Worm (Caenorhabditis elegans) whole organism, L1 larva: ENCODE results near the gene M163.22.

Experiments used
- C16A3.4 ChIP-seq: fragments of 150-350 bp; optimal IDR thresholded peaks from 2 replicates; lab custom pipeline; 2014; ENCODE audit warnings: missing biosample characterization, missing genetic modification characterization
- F16B12.6 ChIP-seq: fragments of 150-350 bp; optimal IDR thresholded peaks from 2 replicates; lab custom pipeline; 2014; ENCODE audit warnings: missing biosample characterization, missing genetic modification characterization
- Y116A8C.19 ChIP-seq: sonication (generic microtip); optimal IDR thresholded peaks from 2 replicates; lab custom pipeline; 2016; ENCODE audit warnings: missing compliant biosample characterization, missing genetic modification characterization, borderline replicate concordance
- alr-1 ChIP-seq: fragments of 200-800 bp; sonication (Bioruptor generic); optimal IDR thresholded peaks from 2 replicates; lab custom pipeline; 2018; ENCODE audit warnings: borderline replicate concordance, mild to moderate bottlenecking, missing genetic modification characterization, missing compliant biosample characterization
- aly-2 ChIP-seq: fragments of 150-350 bp; optimal IDR thresholded peaks from 2 replicates; lab custom pipeline; 2014; ENCODE audit warnings: missing biosample characterization, missing genetic modification characterization
- blmp-1 ChIP-seq: fragments of 150-350 bp; optimal IDR thresholded peaks from 2 replicates; lab custom pipeline; 2014; ENCODE audit warnings: missing biosample characterization, missing genetic modification characterization
- ceh-8 ChIP-seq: fragments of 200-800 bp; sonication (Bioruptor generic); optimal IDR thresholded peaks from 2 replicates; lab custom pipeline; 2018; ENCODE audit warnings: mild to moderate bottlenecking, missing genetic modification characterization, moderate library complexity, missing compliant biosample characterization
- ceh-90 ChIP-seq: sonication (generic microtip); optimal IDR thresholded peaks from 2 replicates; lab custom pipeline; 2016; ENCODE audit warnings: missing genetic modification characterization, missing compliant biosample characterization
- dsc-1 ChIP-seq: sonication (generic microtip); optimal IDR thresholded peaks from 2 replicates; lab custom pipeline; 2016; ENCODE audit warnings: mild to moderate bottlenecking, missing genetic modification characterization, missing compliant biosample characterization
- efl-1 ChIP-seq, 4 experiments: fragments of 150-350 bp; optimal IDR thresholded peaks in 3 of 4; peaks in 1 of 4; 1 replicate in 1 of 4; 2 replicates in 3 of 4; lab custom pipeline; 2014; ENCODE audit warnings: missing biosample characterization in 2 of 4, missing genetic modification characterization in 2 of 4, missing genetic modification reagents in 2 of 4
- elt-2 ChIP-seq: sonication (generic microtip); optimal IDR thresholded peaks from 2 replicates; lab custom pipeline; 2016; ENCODE audit warnings: missing genetic modification characterization, mild to moderate bottlenecking, inconsistent platforms, missing compliant biosample characterization, missing genetic modification reagents
- elt-3 ChIP-seq, 6 experiments: fragments of 150-350 bp in 1 of 6; sonication (generic microtip); optimal IDR thresholded peaks; 2 replicates each; lab custom pipeline; 2017 to 2018; ENCODE audit warnings: missing biosample characterization in 6 of 6, missing genetic modification characterization in 6 of 6, inconsistent platforms in 1 of 6
- ets-5 ChIP-seq: fragments of 200-800 bp; sonication (Bioruptor generic); IDR thresholded peaks from 2 replicates; pipeline ENCODE4 v1.3.6; 2022; ENCODE audit warnings: missing genetic modification characterization, missing compliant biosample characterization
- fkh-10 ChIP-seq: sonication (generic microtip); optimal IDR thresholded peaks from 2 replicates; lab custom pipeline; 2017; ENCODE audit warnings: missing biosample characterization, missing genetic modification reagents, missing genetic modification characterization
- grh-1 ChIP-seq: fragments of 200-800 bp; sonication (Bioruptor generic); IDR thresholded peaks from 2 replicates; pipeline ENCODE4 v1.3.6; 2022; ENCODE audit warnings: missing genetic modification reagents, missing genetic modification characterization, missing compliant biosample characterization
- hpl-2 ChIP-seq: fragments of 150-350 bp; optimal IDR thresholded peaks from 2 replicates; lab custom pipeline; 2014; ENCODE audit warnings: missing biosample characterization, missing genetic modification reagents, missing genetic modification characterization
- isw-1 ChIP-seq: fragments of 200-800 bp; sonication (Bioruptor generic); IDR thresholded peaks from 2 replicates; pipeline ENCODE4 v1.3.6; 2022; ENCODE audit warnings: missing genetic modification characterization, missing compliant biosample characterization
- lin-14 ChIP-seq: fragments of 200-800 bp; sonication (Bioruptor generic); optimal IDR thresholded peaks from 2 replicates; lab custom pipeline; 2018; ENCODE audit warnings: mild to moderate bottlenecking, missing genetic modification characterization, moderate library complexity, missing compliant biosample characterization
- lir-3 ChIP-seq: sonication (generic microtip); optimal IDR thresholded peaks from 2 replicates; lab custom pipeline; 2016; ENCODE audit warnings: mild to moderate bottlenecking, missing genetic modification characterization, moderate library complexity, missing compliant biosample characterization; ENCODE audit not compliant: poor library complexity
- mef-2 ChIP-seq: fragments of 150-350 bp; optimal IDR thresholded peaks from 2 replicates; lab custom pipeline; 2014; ENCODE audit warnings: missing biosample characterization, missing genetic modification characterization
- mep-1 ChIP-seq: fragments of 150-350 bp; optimal IDR thresholded peaks from 2 replicates; lab custom pipeline; 2014; ENCODE audit warnings: missing biosample characterization, missing genetic modification characterization
- nhr-19 ChIP-seq: fragments of 200-800 bp; sonication (Bioruptor generic); conservative IDR thresholded peaks from 2 replicates; pipeline ENCODE4 v1.3.6; 2022; ENCODE audit warnings: missing genetic modification characterization, missing compliant biosample characterization
- nhr-20 ChIP-seq: sonication (generic microtip); optimal IDR thresholded peaks from 2 replicates; lab custom pipeline; 2016; ENCODE audit warnings: mild to moderate bottlenecking, missing genetic modification characterization, missing compliant biosample characterization
- nhr-71 ChIP-seq: sonication (generic microtip); optimal IDR thresholded peaks from 2 replicates; lab custom pipeline; 2016; ENCODE audit warnings: mild to moderate bottlenecking, missing genetic modification characterization, moderate library complexity, missing compliant biosample characterization
- nhr-77 ChIP-seq: fragments of 150-350 bp; optimal IDR thresholded peaks from 2 replicates; lab custom pipeline; 2014; ENCODE audit warnings: missing biosample characterization, missing genetic modification characterization
- nhr-85 ChIP-seq: sonication (generic microtip); peaks from one replicate; lab custom pipeline; 2016; ENCODE audit warnings: missing genetic modification characterization, inconsistent platforms, missing compliant biosample characterization
- nhr-90 ChIP-seq: sonication (generic microtip); optimal IDR thresholded peaks from 2 replicates; lab custom pipeline; 2016; ENCODE audit warnings: mild to moderate bottlenecking, missing genetic modification characterization, missing compliant biosample characterization; ENCODE audit not compliant: poor library complexity
- pag-3 ChIP-seq: sonication (generic microtip); optimal IDR thresholded peaks from 2 replicates; lab custom pipeline; 2017; ENCODE audit warnings: missing genetic modification characterization, mild to moderate bottlenecking, missing compliant biosample characterization, antibody characterized with exemption, borderline replicate concordance; ENCODE audit not compliant: insufficient read depth
- rnt-1 ChIP-seq: sonication (generic microtip); optimal IDR thresholded peaks from 2 replicates; lab custom pipeline; 2016; ENCODE audit warnings: mild to moderate bottlenecking, missing genetic modification characterization, moderate library complexity, missing compliant biosample characterization
- sptf-1 ChIP-seq: fragments of 150-350 bp; optimal IDR thresholded peaks from 2 replicates; lab custom pipeline; 2014; ENCODE audit warnings: missing biosample characterization, missing genetic modification characterization
- swsn-7 ChIP-seq: sonication (generic microtip); optimal IDR thresholded peaks from 2 replicates; lab custom pipeline; 2016; ENCODE audit warnings: missing genetic modification characterization, missing compliant biosample characterization
- tbx-2 ChIP-seq: sonication (generic microtip); optimal IDR thresholded peaks from 2 replicates; lab custom pipeline; 2016; ENCODE audit warnings: missing genetic modification characterization, missing compliant biosample characterization
- unc-130 ChIP-seq: fragments of 150-350 bp; optimal IDR thresholded peaks from 2 replicates; lab custom pipeline; 2017; ENCODE audit warnings: missing biosample characterization, missing genetic modification characterization, inconsistent platforms
- unc-30 ChIP-seq: sonication (generic microtip); optimal IDR thresholded peaks from 2 replicates; lab custom pipeline; 2017; ENCODE audit warnings: missing biosample characterization, missing genetic modification characterization
- unc-62 ChIP-seq: fragments of 150-350 bp; optimal IDR thresholded peaks from 2 replicates; lab custom pipeline; 2014; ENCODE audit warnings: missing biosample characterization, missing genetic modification reagents, missing genetic modification characterization
- unc-98 ChIP-seq: fragments of 200-800 bp; sonication (Bioruptor generic); IDR thresholded peaks from 2 replicates; pipeline ENCODE4 v1.3.6; 2022; ENCODE audit warnings: missing genetic modification characterization, missing compliant biosample characterization
- zag-1 ChIP-seq: fragments of 150-350 bp; optimal IDR thresholded peaks from 2 replicates; lab custom pipeline; 2014; ENCODE audit warnings: missing biosample characterization, missing genetic modification characterization
- ztf-11 ChIP-seq, 2 experiments: sonication (generic microtip); optimal IDR thresholded peaks; 2 replicates each; lab custom pipeline; 2016 to 2017; ENCODE audit warnings: missing genetic modification characterization in 2 of 2, missing biosample characterization in 1 of 2, missing compliant biosample characterization in 1 of 2
- ztf-4 ChIP-seq: fragments of 150-350 bp; optimal IDR thresholded peaks from 2 replicates; lab custom pipeline; 2014; ENCODE audit warnings: missing biosample characterization, missing genetic modification characterization

Gene M163.22

DNA sequence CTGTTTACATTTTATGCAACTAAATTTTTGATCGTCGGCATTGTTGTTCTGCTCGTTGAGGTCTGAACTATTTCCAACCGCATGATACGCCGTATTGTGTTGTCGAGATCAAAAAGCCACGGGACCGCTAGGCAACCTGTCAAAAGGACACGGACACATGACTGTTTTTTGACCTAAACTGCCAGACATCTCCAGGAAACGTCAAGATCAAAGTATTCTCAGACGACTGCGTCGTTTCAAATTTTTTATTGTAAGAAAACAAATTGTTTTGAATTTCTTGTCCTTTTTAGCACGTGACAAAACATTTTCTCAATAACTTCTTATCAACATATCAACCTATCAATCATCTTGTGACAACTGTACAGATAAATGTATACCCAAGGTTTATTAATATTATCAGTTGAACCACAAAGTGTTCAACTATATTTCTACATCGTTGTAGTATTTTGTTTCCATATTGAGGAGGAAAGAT is 36.5 kb downstream of the M163.22 start (continued):
- TF ChIP-seq swsn-7 (no peak), C16A3.4 (tag; lab: Kevin White, UChicago) (peak; percentile 27), efl-1 (optimal IDR thresholded peaks at IDR 0.05; lab: Kevin White, UChicago) (peak in 1 of 2 experiments; percentile 12), efl-1 (GFP tag; optimal IDR thresholded peaks at IDR 0.05 in 1 of 2; lab: Kevin White, UChicago) (peak in 1 of 2 experiments; percentile 67), ceh-90 (tag; lab: Kevin White, UChicago) (no peak)

- TF ChIP-seq lin-14: peak; percentile 47
- peak; percentile 34 for TF ChIP-seq nhr-71
- peak; percentile 40 for TF ChIP-seq blmp-1
- peak; percentile 28 for TF ChIP-seq rnt-1 (tag; lab: Kevin White, UChicago)
- no peak for TF ChIP-seq zag-1 (tag; lab: Kevin White, UChicago)
- TF ChIP-seq ztf-11 (tag; optimal IDR thresholded peaks at IDR 0.05; lab: Kevin White, UChicago): no peak
- TF ChIP-seq ceh-8 (GFP tag; lab: Kevin White, UChicago): no peak
- TF ChIP-seq Y116A8C.19 (tag; lab: Kevin White, UChicago): no peak
These were observed 37.6 kb downstream of the M163.22 start for ce11 chrX:14503282-14503681.

DNA sequence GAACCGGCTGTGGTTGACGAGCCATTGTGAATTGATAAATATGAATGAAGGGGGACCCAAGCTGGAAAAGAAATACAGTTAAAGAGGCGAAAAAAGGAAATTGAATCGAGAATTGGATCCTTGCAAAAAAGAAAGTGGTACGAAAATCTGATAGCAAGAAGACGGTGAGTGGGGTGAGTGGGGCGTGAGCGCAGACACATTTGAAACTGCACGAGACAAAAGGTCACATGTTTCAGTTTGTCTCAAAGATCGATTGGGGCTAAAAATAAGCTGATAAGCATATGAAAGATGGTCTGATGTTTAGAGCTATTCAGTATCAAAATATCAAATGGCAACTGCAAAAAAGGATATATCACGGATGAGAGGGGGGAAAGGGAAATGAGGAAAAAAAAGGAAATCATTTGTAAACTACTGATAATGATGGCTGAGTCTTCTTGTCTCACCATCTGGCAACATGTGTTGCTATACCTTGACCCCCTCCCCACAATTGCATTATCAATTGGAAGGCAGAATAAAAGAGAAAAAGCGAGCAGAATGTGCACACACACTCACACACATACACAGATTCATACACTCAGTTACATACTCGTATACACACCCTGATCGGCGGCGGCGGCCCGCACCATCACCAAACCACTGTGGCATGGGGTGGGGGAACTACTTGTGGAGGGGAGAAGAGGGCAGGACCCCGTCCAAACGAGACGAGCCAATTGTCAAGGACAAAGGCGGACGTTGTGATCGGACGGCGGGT is 38.3 kb downstream of the M163.22 start, which contains the start of gene M163.1:
M163.1 (minus strand) TSS at position 25 of the 751 bp plus-strand sequence.
- TF ChIP-seq alr-1 (tag; lab: Kevin White, UChicago) (no peak), unc-30 (no peak), nhr-20 (tag; lab: Kevin White, UChicago) (peak; percentile 52), nhr-71 (peak; percentile 52), nhr-85 (tag; lab: Kevin White, UChicago) (peak; percentile 73), ztf-11 (tag; optimal IDR thresholded peaks at IDR 0.05; lab: Kevin White, UChicago) (peak in 1 of 2 experiments; percentile 30), lir-3 (tag; lab: Kevin White, UChicago) (no peak), unc-130 (tag; lab: Kevin White, UChicago) (peak; percentile 3), rnt-1 (tag; lab: Kevin White, UChicago) (peak; percentile 22), unc-98 (no peak), nhr-19 (GFP tag; lab: Robert Waterston, UW) (peak; percentile 37), elt-2 (peak; percentile 31), grh-1 (GFP tag; lab: Robert Waterston, UW) (0 out of 2 replicates have a peak, but pooled peaks have one; percentile 13), lin-14 (peak; percentile 53)

- TF ChIP-seq nhr-90 (no peak), elt-2 (peak; percentile 30)
These were observed 38.8 kb downstream of the M163.22 start for ce11 chrX:14504551-14504902.

DNA sequence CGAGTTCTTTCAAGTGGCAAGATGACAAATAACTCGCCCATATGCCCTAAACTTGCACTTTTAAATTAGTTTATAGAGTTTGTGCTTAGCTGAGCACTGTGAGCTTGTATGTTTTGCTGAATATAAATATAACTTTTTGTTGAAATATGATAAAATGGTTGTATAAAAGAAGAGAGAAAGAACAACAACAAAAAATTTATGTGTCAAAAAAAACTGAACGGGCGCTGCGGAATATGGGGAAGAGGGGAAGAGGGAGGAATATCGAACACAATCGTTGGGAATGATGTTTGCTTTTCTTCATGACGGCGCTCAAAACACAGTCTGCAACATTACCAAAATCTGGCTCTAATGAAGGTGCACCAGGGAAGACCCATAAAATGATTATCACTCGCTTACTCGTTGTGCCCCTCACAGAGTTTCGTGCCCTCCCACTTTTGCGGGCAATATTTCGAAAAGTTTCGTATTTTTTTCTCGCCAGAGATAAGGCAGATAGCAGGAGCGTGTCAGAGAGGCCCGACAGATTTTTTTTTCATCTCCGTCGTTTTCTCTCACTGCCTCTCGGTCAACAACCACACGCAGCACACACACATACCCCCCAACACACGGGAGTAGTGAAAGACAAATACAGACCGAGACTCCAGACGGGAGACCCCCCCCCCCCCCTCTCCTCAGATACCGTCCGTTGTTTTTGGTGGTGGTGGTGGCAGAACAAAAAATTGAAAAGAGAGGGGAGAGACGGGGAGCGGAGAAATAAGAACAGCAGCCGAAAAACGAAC is 40.1 kb downstream of the M163.22 start:
- TF ChIP-seq lin-14 (peak; percentile 91), lir-3 (tag; lab: Kevin White, UChicago) (no peak), pag-3 (tag; lab: Kevin White, UChicago) (peak; percentile 15), unc-130 (tag; lab: Kevin White, UChicago) (no peak), tbx-2 (peak; percentile 17), Y116A8C.19 (tag; lab: Kevin White, UChicago) (no peak), nhr-85 (tag; lab: Kevin White, UChicago) (peak; percentile 96), ceh-90 (tag; lab: Kevin White, UChicago) (no peak), F16B12.6 (tag; lab: Kevin White, UChicago) (peak; percentile 9), elt-3 (tag; optimal IDR thresholded peaks at IDR 0.05; lab: Kevin White, UChicago) (peak; percentile 26 to 98 (median 58)), nhr-20 (tag; lab: Kevin White, UChicago) (peak; percentile 79), sptf-1 (no peak), ets-5 (GFP tag; lab: Robert Waterston, UW) (no peak), rnt-1 (tag; lab: Kevin White, UChicago) (peak; percentile 83), hpl-2 (GFP tag; lab: Kevin White, UChicago) (no peak), unc-62 (GFP tag; lab: Kevin White, UChicago) (no peak), ztf-4 (tag; lab: Kevin White, UChicago) (no peak), aly-2 (no peak), mep-1 (tag; lab: Kevin White, UChicago) (peak; percentile 33), fkh-10 (no peak), isw-1 (GFP tag; lab: Robert Waterston, UW) (no peak), nhr-77 (peak; percentile 90), elt-2 (peak; percentile 91), dsc-1 (no peak), swsn-7 (peak; percentile 57), mef-2 (tag; lab: Kevin White, UChicago) (no peak)
